Worm (Caenorhabditis elegans): ENCODE data around the gene clec-54.

Gene clec-54

DNA sequence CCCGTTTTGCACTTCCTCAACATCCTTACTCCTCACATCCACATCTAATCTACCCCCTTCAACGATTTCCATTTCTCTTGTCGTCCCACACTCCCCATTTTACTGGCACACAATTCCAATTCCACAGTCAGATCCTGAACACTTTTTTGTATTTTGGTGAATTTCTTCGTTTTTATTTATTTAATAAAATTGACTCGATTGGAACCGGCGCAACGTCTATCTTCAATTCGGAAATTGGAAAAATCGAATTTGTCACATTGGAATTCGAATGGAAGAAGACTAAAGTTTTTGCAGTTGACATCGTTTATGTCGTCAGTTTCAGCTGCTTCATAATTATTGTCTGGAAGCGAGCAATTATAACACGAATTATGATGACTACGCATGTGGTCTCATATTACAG lies 50.5 kb downstream of the clec-54 start:
- TF ChIP-seq tlp-1 (tag; optimal IDR thresholded peaks at IDR 0.05), result no peak
- TF ChIP-seq irx-1 (tag; optimal IDR thresholded peaks at IDR 0.05), result no peak
- TF ChIP-seq dsc-1 (tag; optimal IDR thresholded peaks at IDR 0.05), result no peak
- TF ChIP-seq nhr-28 (tag; optimal IDR thresholded peaks at IDR 0.05), result no peak
- no peak for TF ChIP-seq fos-1 (tag; optimal IDR thresholded peaks at IDR 0.05)
- TF ChIP-seq ceh-8 (GFP tag; optimal IDR thresholded peaks at IDR 0.05), result no peak
- TF ChIP-seq isw-1 (GFP tag; IDR thresholded peaks at IDR 0.05), result no peak
- no peak for TF ChIP-seq elt-2 (tag; optimal IDR thresholded peaks at IDR 0.05)
- no peak for TF ChIP-seq unc-62 (GFP tag; optimal IDR thresholded peaks at IDR 0.05)
- no peak for TF ChIP-seq rnt-1 (tag; optimal IDR thresholded peaks at IDR 0.05)
- TF ChIP-seq aha-1 (tag; optimal IDR thresholded peaks at IDR 0.05), result no peak
- TF ChIP-seq sox-4 (tag; optimal IDR thresholded peaks at IDR 0.05), result no peak
- TF ChIP-seq ces-1 (GFP tag; optimal IDR thresholded peaks at IDR 0.05), result no peak
- no peak for TF ChIP-seq xbp-1 (tag; optimal IDR thresholded peaks at IDR 0.05)
- no peak for TF ChIP-seq grh-1 (GFP tag; IDR thresholded peaks at IDR 0.05)
- no peak for TF ChIP-seq sup-37 (GFP tag; optimal IDR thresholded peaks at IDR 0.05)
- no peak for TF ChIP-seq lsy-2 (tag; optimal IDR thresholded peaks at IDR 0.05)
- no peak for TF ChIP-seq mef-2 (tag; optimal IDR thresholded peaks at IDR 0.05)
- TF ChIP-seq Y116A8C.19 (tag; optimal IDR thresholded peaks at IDR 0.05; ENCODE audit: borderline replicate concordance), result no peak
